Fruit fly (Drosophila melanogaster): ENCODE results near the gene nrv1.

nrv1 gene

DNA sequence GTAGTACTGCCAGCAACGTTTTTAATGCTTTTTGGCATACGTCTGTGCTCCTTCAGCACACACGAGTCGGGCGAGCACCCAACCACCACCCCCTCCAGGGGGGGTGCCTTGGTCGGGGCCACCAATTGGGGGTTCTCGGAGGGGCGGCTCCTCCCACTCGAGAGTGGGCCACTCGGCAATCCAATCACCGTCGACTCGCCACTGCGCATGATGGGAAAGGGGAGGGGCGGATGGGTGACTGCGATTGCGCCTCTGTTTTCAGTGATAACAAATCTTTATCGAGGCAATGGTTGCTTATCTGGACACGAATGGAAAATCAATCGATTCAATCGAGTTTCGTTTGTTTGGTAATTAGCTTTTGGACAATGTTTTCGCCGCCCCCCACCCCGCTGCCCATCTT is 30.8 kb upstream of the nrv1 start:
- TF ChIP-seq Adf1 (GFP tag; IDR thresholded peaks at IDR 0.05) (peak; percentile 74), CG43689 (GFP tag; IDR thresholded peaks at IDR 0.05) (no peak), CG12299 (tag; optimal IDR thresholded peaks at IDR 0.05) (no peak), sr (GFP tag; IDR thresholded peaks at IDR 0.05) (no peak), exex (tag; optimal IDR thresholded peaks at IDR 0.05) (peak; percentile 59), lola (GFP tag; optimal IDR thresholded peaks at IDR 0.05) (peak in 1 of 3 experiments; percentile 29), CG11695 (GFP tag; IDR thresholded peaks at IDR 0.05) (0 out of 3 replicates have a peak, but pooled peaks have one; percentile 10), sd (tag; optimal IDR thresholded peaks at IDR 0.05) (peak; percentile 99), sens-2 (GFP tag; IDR thresholded peaks at IDR 0.05) (peak; percentile 84), CG9437 (GFP tag; optimal IDR thresholded peaks at IDR 0.05) (no peak), ftz-f1 (GFP tag; optimal IDR thresholded peaks at IDR 0.05) (peak; percentile 47), Bgb (GFP tag; IDR thresholded peaks at IDR 0.05; ENCODE audit: partially characterized antibody) (peak; percentile 30; the same call in 1 of the 2 replicates), grn (GFP tag; optimal IDR thresholded peaks at IDR 0.05) (peak; percentile 87), CG8290 (GFP tag; optimal IDR thresholded peaks at IDR 0.05) (no peak), CG8290 (tag; optimal IDR thresholded peaks at IDR 0.05) (peak in 1 of 2 experiments; percentile 6), chinmo (GFP tag; IDR thresholded peaks at IDR 0.05; ENCODE audit: partially characterized antibody) (peak; percentile 83; the same call in 1 of the 4 replicates), Hr51 (GFP tag; optimal IDR thresholded peaks at IDR 0.05) (no peak), CG14014 (GFP tag; IDR thresholded peaks at IDR 0.05) (no peak), H2.0 (GFP tag; IDR thresholded peaks at IDR 0.05) (no peak), Nf-YC (tag; optimal IDR thresholded peaks at IDR 0.05) (peak; percentile 99), CG1792 (GFP tag; optimal IDR thresholded peaks at IDR 0.05) (no peak), mirr (GFP tag; optimal IDR thresholded peaks at IDR 0.05) (no peak), ash1 (GFP tag; optimal IDR thresholded peaks at IDR 0.05) (peak; percentile 25), abd-A (tag; optimal IDR thresholded peaks at IDR 0.05) (peak; percentile 66), sob (GFP tag; IDR thresholded peaks at IDR 0.05) (0 out of 2 replicates have a peak, but pooled peaks have one; percentile 9), Nf-YA (GFP tag; IDR thresholded peaks at IDR 0.05) (peak; percentile 99), CG42726 (GFP tag; IDR thresholded peaks at IDR 0.05; ENCODE audit: partially characterized antibody) (0 out of 2 replicates have a peak, but pooled peaks have one; percentile 54), ewg (GFP tag; optimal IDR thresholded peaks at IDR 0.05) (peak; percentile 73), Awh (GFP tag; IDR thresholded peaks at IDR 0.05) (no peak), Sin3A (optimal IDR thresholded peaks at IDR 0.05) (no peak), C15 (GFP tag; IDR thresholded peaks at IDR 0.05) (no peak), CG6689 (GFP tag; IDR thresholded peaks at IDR 0.05) (no peak), ato (GFP tag; IDR thresholded peaks at IDR 0.05; ENCODE audit: partially characterized antibody) (no peak), CG32532 (GFP tag; IDR thresholded peaks at IDR 0.05) (peak; percentile 22; the same call in 1 of the 2 replicates), Mrtf (GFP tag; IDR thresholded peaks at IDR 0.05) (0 out of 3 replicates have a peak, but pooled peaks have one; percentile 14), luna (GFP tag; optimal IDR thresholded peaks at IDR 0.05) (no peak), cas (GFP tag; IDR thresholded peaks at IDR 0.05) (no peak), gro (GFP tag; optimal IDR thresholded peaks at IDR 0.05) (no peak), CG4617 (GFP tag; optimal IDR thresholded peaks at IDR 0.05; ENCODE audit: borderline replicate concordance) (no peak), crol (GFP tag; IDR thresholded peaks at IDR 0.05) (peak; percentile 99), oc (tag; optimal IDR thresholded peaks at IDR 0.05) (no peak), eve (GFP tag; optimal IDR thresholded peaks at IDR 0.05) (no peak), salm (tag; optimal IDR thresholded peaks at IDR 0.05) (no peak), stc (GFP tag; IDR thresholded peaks at IDR 0.05) (0 out of 2 replicates have a peak, but pooled peaks have one; percentile 13), HmgD (GFP tag; optimal IDR thresholded peaks at IDR 0.05) (no peak), CG10321 (GFP tag; IDR thresholded peaks at IDR 0.05) (peak; percentile 93), pfk (GFP tag; optimal IDR thresholded peaks at IDR 0.05) (peak; percentile 81), fd3F (GFP tag; optimal IDR thresholded peaks at IDR 0.05) (no peak), sug (tag; optimal IDR thresholded peaks at IDR 0.05) (peak; percentile 85), CG3726 (GFP tag; IDR thresholded peaks at IDR 0.05) (0 out of 3 replicates have a peak, but pooled peaks have one; percentile 7), gem (tag; optimal IDR thresholded peaks at IDR 0.05) (no peak)
